Worm (Caenorhabditis elegans) whole organism, L4/young adult: Measurements from ENCODE around the gene C27C12.4.

Source experiments
- dao-5 ChIP-seq: sonication (generic microtip); optimal IDR thresholded peaks from 2 replicates; lab custom pipeline; 2016; ENCODE audit warnings: missing genotype, missing genetic modification characterization, moderate library complexity, missing compliant biosample characterization
- him-1 ChIP-seq: sonication (generic microtip); optimal IDR thresholded peaks from 2 replicates; lab custom pipeline; 2016; ENCODE audit warnings: missing genotype, missing genetic modification reagents, missing genetic modification characterization, missing compliant biosample characterization

DNA sequence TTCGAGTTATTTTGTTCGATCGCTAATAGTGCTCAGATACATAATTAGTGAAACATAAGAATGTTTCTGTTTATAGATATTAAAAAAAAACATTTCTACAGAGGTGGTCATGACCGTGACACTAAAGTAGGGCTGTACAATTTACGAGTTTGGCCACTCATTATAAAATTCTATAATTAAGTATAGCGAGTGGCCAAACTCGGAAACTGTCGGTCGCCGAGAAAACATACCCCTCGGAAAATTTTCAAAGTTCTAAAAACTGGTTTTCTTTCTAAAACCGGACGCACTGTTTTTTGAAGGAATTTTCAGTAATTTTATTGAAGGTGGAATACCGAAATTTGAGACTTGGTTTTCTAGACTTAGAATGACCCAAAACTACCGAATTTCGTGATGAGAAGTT lies 48.1 kb upstream of the C27C12.4 start:
- TF ChIP-seq dao-5 (tag; lab: Kevin White, UChicago), result no peak
- no peak for TF ChIP-seq him-1 (tag; lab: Kevin White, UChicago)
